Worm (Caenorhabditis elegans): ENCODE data around the gene F40G12.9.

ce11 chrV:14270729-14271128, 11.7 kb upstream of the F40G12.9 start, which contains the start of gene F40G12.5:
- TF ChIP-seq him-1 (tag; optimal IDR thresholded peaks at IDR 0.05), result no peak
- no peak for TF ChIP-seq W03F9.2 (tag; optimal IDR thresholded peaks at IDR 0.05)
